Worm (Caenorhabditis elegans) whole organism, L4 larva: ENCODE results near the gene C18B12.4.

Source experiments
- F10B5.3 ChIP-seq: sonication (generic microtip); optimal IDR thresholded peaks from 2 replicates; lab custom pipeline; 2016; ENCODE audit warnings: mild to moderate bottlenecking, missing genetic modification characterization, missing compliant biosample characterization
- F26F4.8 ChIP-seq: fragments of 200-800 bp; sonication (Bioruptor generic); conservative IDR thresholded peaks from 2 replicates; pipeline ENCODE4 v1.3.6; 2022; ENCODE audit warnings: missing genetic modification characterization, missing compliant biosample characterization
- T20F7.1 ChIP-seq: fragments of 200-800 bp; sonication (Bioruptor generic); optimal IDR thresholded peaks from 2 replicates; lab custom pipeline; 2018; ENCODE audit warnings: mild to moderate bottlenecking, missing genetic modification characterization, missing compliant biosample characterization
- Y48G9A.11 ChIP-seq: fragments of 200-800 bp; sonication (Bioruptor generic); IDR thresholded peaks from 2 replicates; pipeline ENCODE4 v1.3.6; 2022; ENCODE audit warnings: missing genetic modification reagents, missing genetic modification characterization, missing compliant biosample characterization
- Y5F2A.4 ChIP-seq: fragments of 200-800 bp; sonication (Bioruptor generic); optimal IDR thresholded peaks from 2 replicates; lab custom pipeline; 2018; ENCODE audit warnings: mild to moderate bottlenecking, missing genetic modification characterization, missing compliant biosample characterization
- Y75B8A.6 ChIP-seq: fragments of 200-800 bp; sonication (Bioruptor generic); IDR thresholded peaks from 2 replicates; pipeline ENCODE4 v1.3.6; 2022; ENCODE audit warnings: missing genetic modification reagents, missing genetic modification characterization, missing compliant biosample characterization
- aha-1 ChIP-seq: fragments of 150-350 bp; peaks from one replicate; lab custom pipeline; 2014; ENCODE audit warnings: missing biosample characterization, missing genetic modification characterization
- aly-2 ChIP-seq: sonication (generic microtip); optimal IDR thresholded peaks from 2 replicates; lab custom pipeline; 2018; ENCODE audit warnings: missing biosample characterization, missing genetic modification characterization
- ceh-28 ChIP-seq: fragments of 150-350 bp; optimal IDR thresholded peaks from 2 replicates; lab custom pipeline; 2014; ENCODE audit warnings: missing biosample characterization, missing genetic modification reagents, missing genetic modification characterization
- ceh-44 ChIP-seq: fragments of 200-800 bp; sonication (Bioruptor generic); IDR thresholded peaks from 2 replicates; pipeline ENCODE4 v1.3.6; 2022; ENCODE audit warnings: missing genetic modification reagents, missing genetic modification characterization, missing compliant biosample characterization
- ceh-62 ChIP-seq: sonication (generic microtip); optimal IDR thresholded peaks from 2 replicates; lab custom pipeline; 2017; ENCODE audit warnings: missing biosample characterization, missing genetic modification characterization
- daf-12 ChIP-seq: fragments of 150-350 bp; optimal IDR thresholded peaks from 2 replicates; lab custom pipeline; 2014; ENCODE audit warnings: missing biosample characterization, missing genetic modification reagents, missing genetic modification characterization
- daf-16 ChIP-seq, 3 experiments: sonication (generic microtip); optimal IDR thresholded peaks; 2 replicates each; lab custom pipeline; 2016 to 2017; ENCODE audit warnings: missing genetic modification characterization in 3 of 3, missing genetic modification reagents in 3 of 3, mild to moderate bottlenecking in 2 of 3, missing compliant biosample characterization in 2 of 3, missing biosample characterization in 1 of 3, moderate library complexity in 1 of 3
- dmd-6 ChIP-seq: fragments of 200-800 bp; sonication (Bioruptor generic); IDR thresholded peaks from 2 replicates; pipeline ENCODE4 v1.3.6; 2022; ENCODE audit warnings: missing genetic modification reagents, missing genetic modification characterization, missing compliant biosample characterization
- dpl-1 ChIP-seq: fragments of 150-350 bp; optimal IDR thresholded peaks from 2 replicates; lab custom pipeline; 2014; ENCODE audit warnings: missing biosample characterization, missing genetic modification reagents, missing genetic modification characterization
- dve-1 ChIP-seq: sonication (generic microtip); optimal IDR thresholded peaks from 2 replicates; lab custom pipeline; 2017; ENCODE audit warnings: antibody characterized with exemption, mild to moderate bottlenecking, missing genetic modification characterization, missing compliant biosample characterization; ENCODE audit not compliant: insufficient read depth
- egl-27 ChIP-seq: sonication (generic microtip); optimal IDR thresholded peaks from 3 replicates; lab custom pipeline; 2017; ENCODE audit warnings: missing biosample characterization, missing genetic modification reagents, missing genetic modification characterization
- hlh-11 ChIP-seq: fragments of 200-800 bp; sonication (Bioruptor generic); optimal IDR thresholded peaks from 2 replicates; lab custom pipeline; 2018; ENCODE audit warnings: mild to moderate bottlenecking, missing genetic modification characterization, missing compliant biosample characterization
- hlh-30 ChIP-seq: sonication (generic microtip); optimal IDR thresholded peaks from 2 replicates; lab custom pipeline; 2017; ENCODE audit warnings: antibody characterized with exemption, mild to moderate bottlenecking, missing genetic modification characterization, missing compliant biosample characterization; ENCODE audit not compliant: insufficient read depth
- lin-13 ChIP-seq: fragments of 150-350 bp; optimal IDR thresholded peaks from 2 replicates; lab custom pipeline; 2014; ENCODE audit warnings: missing biosample characterization, missing genetic modification reagents, missing genetic modification characterization
- lin-15B ChIP-seq: fragments of 150-350 bp; sonication (generic microtip); optimal IDR thresholded peaks from 3 replicates; lab custom pipeline; 2014; ENCODE audit warnings: missing biosample characterization, missing genetic modification characterization
- lin-38 ChIP-seq: fragments of 200-800 bp; sonication (Bioruptor generic); IDR thresholded peaks from 2 replicates; pipeline ENCODE4 v1.3.6; 2022; ENCODE audit warnings: missing genetic modification reagents, missing genetic modification characterization, missing compliant biosample characterization
- lsy-2 ChIP-seq, 2 experiments: fragments of 150-350 bp in 1 of 2; sonication (generic microtip) in 1 of 2; optimal IDR thresholded peaks; 2 replicates each; lab custom pipeline; 2014 to 2017; ENCODE audit warnings: missing biosample characterization in 2 of 2, missing genetic modification characterization in 2 of 2
- madf-5 ChIP-seq, 2 experiments: fragments of 200-800 bp; sonication (Bioruptor generic); IDR thresholded peaks; 2 replicates each; pipeline ENCODE4 v1.3.6; 2022; ENCODE audit warnings: missing compliant biosample characterization in 2 of 2, missing genetic modification characterization in 2 of 2
- mes-2 ChIP-seq: sonication (generic microtip); optimal IDR thresholded peaks from 2 replicates; lab custom pipeline; 2016; ENCODE audit warnings: missing genotype, mild to moderate bottlenecking, missing genetic modification characterization, missing compliant biosample characterization; ENCODE audit not compliant: poor library complexity, severe bottlenecking
- mxl-3 ChIP-seq: fragments of 200-800 bp; sonication (Bioruptor generic); optimal IDR thresholded peaks from 2 replicates; lab custom pipeline; 2018; ENCODE audit warnings: mild to moderate bottlenecking, missing genetic modification characterization, missing compliant biosample characterization
- nhr-111 ChIP-seq: fragments of 200-800 bp; sonication (Bioruptor generic); optimal IDR thresholded peaks from 2 replicates; lab custom pipeline; 2018; ENCODE audit warnings: mild to moderate bottlenecking, missing genetic modification characterization, missing compliant biosample characterization
- nhr-25 ChIP-seq: sonication (generic microtip); optimal IDR thresholded peaks from 2 replicates; lab custom pipeline; 2017; ENCODE audit warnings: missing genetic modification characterization, mild to moderate bottlenecking, missing compliant biosample characterization, antibody characterized with exemption, moderate library complexity, borderline replicate concordance; ENCODE audit not compliant: insufficient read depth
- nhr-41 ChIP-seq: fragments of 200-800 bp; sonication (Bioruptor generic); IDR thresholded peaks from 2 replicates; pipeline ENCODE4 v1.3.6; 2022; ENCODE audit warnings: missing genetic modification reagents, missing genetic modification characterization, missing compliant biosample characterization
- nhr-42 ChIP-seq: fragments of 200-800 bp; sonication (Bioruptor generic); IDR thresholded peaks from 2 replicates; pipeline ENCODE4 v1.3.6; 2022; ENCODE audit warnings: missing genetic modification characterization, missing compliant biosample characterization
- nhr-48 ChIP-seq: sonication (generic microtip); optimal IDR thresholded peaks from 2 replicates; lab custom pipeline; 2016; ENCODE audit warnings: mild to moderate bottlenecking, missing genetic modification characterization, missing compliant biosample characterization
- pha-4 ChIP-seq, 2 experiments: fragments of 150-350 bp in 1 of 2; fragments of 200-800 bp in 1 of 2; sonication (Bioruptor generic) in 1 of 2; IDR thresholded peaks in 1 of 2; optimal IDR thresholded peaks in 1 of 2; 2 replicates each; pipeline versions ENCODE4 v1.3.6 to Lab custom; 2014 to 2022; ENCODE audit warnings: missing genetic modification characterization in 2 of 2, missing genetic modification reagents in 2 of 2, missing biosample characterization in 1 of 2, missing compliant biosample characterization in 1 of 2
- php-3 ChIP-seq: fragments of 200-800 bp; sonication (Bioruptor generic); IDR thresholded peaks from 2 replicates; pipeline ENCODE4 v1.3.6; 2022; ENCODE audit warnings: missing genetic modification reagents, missing genetic modification characterization, missing compliant biosample characterization
- pqm-1 ChIP-seq: sonication (generic microtip); optimal IDR thresholded peaks from 2 replicates; lab custom pipeline; 2017; ENCODE audit warnings: missing biosample characterization, missing genetic modification characterization
- rbr-2 ChIP-seq: sonication (generic microtip); optimal IDR thresholded peaks from 2 replicates; lab custom pipeline; 2016; ENCODE audit warnings: missing genotype, missing genetic modification characterization, missing compliant biosample characterization
- snpc-1.2 ChIP-seq: fragments of 200-800 bp; sonication (Bioruptor generic); IDR thresholded peaks from 2 replicates; pipeline ENCODE4 v1.3.6; 2022; ENCODE audit warnings: missing genetic modification reagents, missing genetic modification characterization, missing compliant biosample characterization
- unc-62 ChIP-seq, 3 experiments: fragments of 150-350 bp in 1 of 3; sonication (generic microtip); optimal IDR thresholded peaks in 2 of 3; peaks in 1 of 3; 1 replicate in 1 of 3; 2 replicates in 2 of 3; lab custom pipeline; 2014 to 2017; ENCODE audit warnings: missing biosample characterization in 3 of 3, missing genetic modification characterization in 3 of 3, missing genetic modification reagents in 3 of 3, missing genotype in 1 of 3
- vab-7 ChIP-seq: fragments of 200-800 bp; sonication (Bioruptor generic); IDR thresholded peaks from 2 replicates; pipeline ENCODE4 v1.3.6; 2022; ENCODE audit warnings: missing genetic modification reagents, missing genetic modification characterization, missing compliant biosample characterization

C18B12.4 gene

DNA sequence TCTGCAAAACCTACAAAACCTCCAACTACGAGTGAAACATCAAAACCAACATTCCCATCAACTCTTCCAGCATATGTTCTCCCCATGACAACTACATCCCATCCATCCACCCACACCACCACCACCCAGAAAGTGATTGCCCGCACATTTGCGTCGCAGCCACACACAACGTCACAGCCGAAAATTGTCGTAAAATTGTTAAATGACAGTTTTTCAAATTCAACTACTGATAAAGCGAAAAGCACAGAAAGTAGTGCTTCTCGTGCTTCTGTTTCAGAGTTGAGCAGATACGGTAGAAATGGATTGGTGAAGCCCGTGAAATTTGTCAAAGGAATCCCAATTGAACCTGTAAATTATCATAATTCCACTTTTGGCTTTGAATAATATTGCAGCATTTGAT, 47.4 kb upstream of the C18B12.4 start:
- TF ChIP-seq php-3 (no peak), ceh-62 (tag; lab: Kevin White, UChicago) (no peak), ceh-28 (tag; lab: Kevin White, UChicago) (no peak), pqm-1 (tag; lab: Kevin White, UChicago) (peak; percentile 19), hlh-30 (tag; lab: Kevin White, UChicago) (no peak), ceh-44 (GFP tag; lab: Robert Waterston, UW) (no peak), aly-2 (tag; lab: Kevin White, UChicago) (no peak), lin-15B (tag; lab: Kevin White, UChicago) (no peak), mxl-3 (GFP tag; lab: Kevin White, UChicago) (no peak), egl-27 (tag; lab: Kevin White, UChicago) (no peak), hlh-11 (tag; lab: Kevin White, UChicago) (peak; percentile 39), nhr-42 (GFP tag; lab: Robert Waterston, UW) (no peak), snpc-1.2 (GFP tag; lab: Robert Waterston, UW) (no peak), unc-62 (GFP tag; optimal IDR thresholded peaks at IDR 0.05 in 1 of 2; lab: Kevin White, UChicago) (peak in 1 of 2 experiments; percentile 30), unc-62 (tag; optimal IDR thresholded peaks at IDR 0.05; lab: Kevin White, UChicago) (no peak), dmd-6 (GFP tag; lab: Robert Waterston, UW) (peak; percentile 38), nhr-48 (tag; lab: Kevin White, UChicago) (no peak), daf-16 (GFP tag; optimal IDR thresholded peaks at IDR 0.05; lab: Kevin White, UChicago) (no peak), daf-16 (tag; optimal IDR thresholded peaks at IDR 0.05; lab: Kevin White, UChicago) (peak; percentile 0), nhr-25 (tag; lab: Kevin White, UChicago) (no peak), Y75B8A.6 (GFP tag; lab: Robert Waterston, UW) (no peak), F10B5.3 (tag; lab: Kevin White, UChicago) (no peak), nhr-41 (GFP tag; lab: Robert Waterston, UW) (no peak)

- no peak for TF ChIP-seq pha-4 (GFP tag; IDR thresholded peaks at IDR 0.05; lab: Robert Waterston, UW)
- TF ChIP-seq pha-4 (tag; optimal IDR thresholded peaks at IDR 0.05; lab: Kevin White, UChicago): no peak
- TF ChIP-seq nhr-111 (GFP tag; lab: Kevin White, UChicago): no peak
- TF ChIP-seq snpc-1.2 (GFP tag; lab: Robert Waterston, UW): no peak
- TF ChIP-seq aha-1 (tag; lab: Kevin White, UChicago): no peak
- no peak for TF ChIP-seq lin-13 (GFP tag; lab: Kevin White, UChicago)
- no peak for TF ChIP-seq F26F4.8 (GFP tag; lab: Robert Waterston, UW)
- TF ChIP-seq Y48G9A.11 (GFP tag; lab: Robert Waterston, UW): no peak
- no peak for TF ChIP-seq mes-2
- no peak for TF ChIP-seq rbr-2
- no peak for TF ChIP-seq ceh-28 (tag; lab: Kevin White, UChicago)
- TF ChIP-seq dpl-1 (GFP tag; lab: Kevin White, UChicago): no peak
- TF ChIP-seq daf-16 (GFP tag; optimal IDR thresholded peaks at IDR 0.05; lab: Kevin White, UChicago): no peak
- TF ChIP-seq daf-16 (tag; optimal IDR thresholded peaks at IDR 0.05; lab: Kevin White, UChicago): no peak
- no peak for TF ChIP-seq madf-5 (GFP tag; IDR thresholded peaks at IDR 0.05; lab: Robert Waterston, UW)
- no peak for TF ChIP-seq vab-7 (GFP tag; lab: Robert Waterston, UW)
- no peak for TF ChIP-seq Y5F2A.4 (GFP tag; lab: Kevin White, UChicago)
- no peak for TF ChIP-seq dmd-6 (GFP tag; lab: Robert Waterston, UW)
- TF ChIP-seq pqm-1 (tag; lab: Kevin White, UChicago): no peak
- TF ChIP-seq, all 104 proteins: peak for 0
Observed at ce11 chrX:15084395-15084794, 44.0 kb upstream of the C18B12.4 start, which contains the start of gene F09B12.5. Gene F09B12.5 (plus strand): TSS chrX:15084695.

DNA sequence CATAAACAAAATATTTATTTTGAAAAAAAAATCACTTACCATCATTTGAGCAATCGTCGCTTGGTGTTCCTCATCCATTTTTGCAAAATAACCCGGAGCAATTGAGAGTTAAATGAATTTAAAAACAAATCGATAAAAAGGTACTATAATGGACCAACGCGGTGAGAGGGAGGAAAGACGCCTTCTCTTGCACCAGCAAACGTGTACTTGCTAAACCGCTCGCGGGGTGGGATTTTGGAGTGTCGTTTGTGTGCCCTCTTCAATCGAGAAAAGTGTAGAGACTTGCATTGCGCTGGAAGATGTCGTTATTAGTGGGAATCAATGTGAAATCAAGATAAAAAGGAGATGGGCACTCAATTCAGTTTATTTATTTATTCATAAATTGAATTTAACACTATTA, 43.4 kb upstream of the C18B12.4 start, which contains the start of gene H40L08.1:
Gene H40L08.1 (minus strand): TSS at position 292 of the 400 bp plus-strand sequence.
- TF ChIP-seq T20F7.1 (GFP tag; lab: Kevin White, UChicago): peak; percentile 94
- TF ChIP-seq dve-1: peak; percentile 37
- peak; percentile 36 for TF ChIP-seq aha-1 (tag; lab: Kevin White, UChicago)
- peak; percentile 56 for TF ChIP-seq mes-2
- no peak for TF ChIP-seq daf-12
- no peak for TF ChIP-seq lin-38 (GFP tag; lab: Robert Waterston, UW)
- TF ChIP-seq rbr-2: peak; percentile 3
- peak in 1 of 2 experiments; percentile 42 for TF ChIP-seq lsy-2 (tag; optimal IDR thresholded peaks at IDR 0.05; lab: Kevin White, UChicago)
